Fruit fly (Drosophila melanogaster): Measurements from ENCODE around the gene Saf6.
A peak's percentile ranks its signal among the peaks of the same experiment; 100 is the strongest.

Saf6 gene

DNA sequence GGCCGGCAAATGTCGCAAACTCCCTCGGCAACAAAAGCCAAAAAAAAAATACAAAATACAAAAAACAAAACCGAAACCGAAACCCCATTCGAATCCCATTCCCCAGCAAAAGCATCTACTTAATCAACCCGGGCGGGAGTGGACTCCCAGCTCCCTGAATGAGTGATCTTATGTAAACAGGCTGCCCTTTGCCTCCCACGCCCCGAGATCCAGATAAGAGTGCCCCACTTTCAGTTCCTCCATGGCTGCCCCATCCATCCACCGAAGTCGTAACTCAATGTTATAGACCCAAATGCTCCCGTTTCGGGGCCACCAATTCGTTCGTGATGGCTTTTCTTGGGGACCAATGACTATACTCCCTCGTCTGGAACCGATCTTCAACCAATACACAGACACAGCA is 11.3 kb upstream of the Saf6 start:
- no peak for TF ChIP-seq HLH106 (tag; optimal IDR thresholded peaks at IDR 0.05)
- no peak for TF ChIP-seq foxo (GFP tag; optimal IDR thresholded peaks at IDR 0.05)
- TF ChIP-seq CrebA (GFP tag; optimal IDR thresholded peaks at IDR 0.05; ENCODE audit: borderline replicate concordance), result no peak
- no peak for TF ChIP-seq h (GFP tag; optimal IDR thresholded peaks at IDR 0.05)
- no peak for TF ChIP-seq Rel (GFP tag; optimal IDR thresholded peaks at IDR 0.05)
- TF ChIP-seq Rel (tag; optimal IDR thresholded peaks at IDR 0.05), result no peak
- no peak for TF ChIP-seq CG9705 (GFP tag; optimal IDR thresholded peaks at IDR 0.05)
- TF ChIP-seq Vsx2 (GFP tag; optimal IDR thresholded peaks at IDR 0.05; ENCODE audit: partially characterized antibody), result no peak
- TF ChIP-seq sv (GFP tag; optimal IDR thresholded peaks at IDR 0.05), result no peak
- TF ChIP-seq N (GFP tag; optimal IDR thresholded peaks at IDR 0.05), result no peak
- no peak for TF ChIP-seq Hnf4 (GFP tag; optimal IDR thresholded peaks at IDR 0.05)

DNA sequence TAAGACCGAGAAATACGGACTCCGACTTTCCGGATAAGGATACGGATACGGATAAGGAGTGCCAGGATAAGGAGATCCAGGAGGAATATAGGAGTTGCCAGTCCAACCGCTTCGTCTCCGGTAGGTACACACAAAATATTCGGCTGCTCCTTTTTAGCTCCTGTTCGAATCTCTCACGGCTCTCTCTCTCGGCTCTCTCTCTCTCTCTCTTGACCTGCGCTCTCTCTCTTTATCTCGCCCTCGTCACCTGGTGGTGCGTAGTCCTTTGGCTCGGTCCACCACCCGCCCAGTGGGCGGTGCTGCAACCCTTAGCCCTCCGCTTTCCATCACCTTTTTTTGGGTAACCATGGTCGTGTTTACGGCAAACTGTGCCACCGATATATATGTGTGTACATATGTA is 10.6 kb upstream of the Saf6 start:
- TF ChIP-seq Hnf4 (GFP tag; optimal IDR thresholded peaks at IDR 0.05), result no peak
- peak; percentile 84 for TF ChIP-seq Dif (GFP tag; optimal IDR thresholded peaks at IDR 0.05; ENCODE audit: partially characterized antibody)
- peak; percentile 85 to 90 for TF ChIP-seq dl (GFP tag; optimal IDR thresholded peaks at IDR 0.05; ENCODE audit: insufficient read depth in 1 of 2, partially characterized antibody in 2 of 2)

DNA sequence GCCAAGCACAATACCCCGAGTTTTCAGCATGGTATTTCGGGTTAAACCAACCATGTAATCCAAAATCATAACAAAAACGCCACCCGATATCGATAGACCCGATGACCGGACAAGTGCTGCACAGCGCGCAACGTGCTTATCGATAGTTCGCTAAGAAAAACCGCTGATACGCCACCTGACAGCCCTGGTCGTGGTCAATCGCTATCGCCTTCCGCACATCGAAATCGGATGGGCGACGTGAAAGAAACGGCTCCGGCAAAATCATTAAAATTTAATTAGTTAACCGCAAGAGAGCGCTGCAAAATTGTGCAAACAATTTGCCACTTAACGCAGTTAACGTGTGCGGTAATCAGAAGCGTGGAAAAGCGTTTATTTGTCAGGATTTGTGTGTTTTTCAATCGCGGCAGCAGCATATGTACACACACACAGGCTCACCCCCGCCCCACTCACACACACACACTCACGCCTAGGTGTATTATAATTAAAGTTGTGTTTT is 10.1 kb upstream of the Saf6 start, which contains the start of the genes CG3862 and dock:
TSS of gene CG3862 (minus strand) at position 94 of the 496 bp plus-strand sequence.
TSS of gene dock (plus strand) at position 202 of the 496 bp plus-strand sequence.
- TF ChIP-seq tai (GFP tag; optimal IDR thresholded peaks at IDR 0.05), result no peak
- no peak for TF ChIP-seq Dfd (GFP tag; optimal IDR thresholded peaks at IDR 0.05)
- TF ChIP-seq OdsH (GFP tag; optimal IDR thresholded peaks at IDR 0.05), result peak; percentile 33
- no peak for TF ChIP-seq woc (GFP tag; optimal IDR thresholded peaks at IDR 0.05)
- TF ChIP-seq fru (GFP tag; optimal IDR thresholded peaks at IDR 0.05), result peak; percentile 66
- peak; percentile 18 for TF ChIP-seq N (GFP tag; optimal IDR thresholded peaks at IDR 0.05)
- no peak for TF ChIP-seq pan (optimal IDR thresholded peaks at IDR 0.05)
- no peak for TF ChIP-seq usp (GFP tag; optimal IDR thresholded peaks at IDR 0.05)
- peak in 1 of 2 experiments; percentile 2 for TF ChIP-seq dl (GFP tag; optimal IDR thresholded peaks at IDR 0.05; ENCODE audit: insufficient read depth in 1 of 2, partially characterized antibody in 2 of 2)
- peak; percentile 32 for TF ChIP-seq Jra (GFP tag; optimal IDR thresholded peaks at IDR 0.05)
- peak in 1 of 2 experiments; percentile 73 for TF ChIP-seq foxo (GFP tag; optimal IDR thresholded peaks at IDR 0.05)
- no peak for TF ChIP-seq jim (GFP tag; optimal IDR thresholded peaks at IDR 0.05)
- TF ChIP-seq dsf (GFP tag; optimal IDR thresholded peaks at IDR 0.05; ENCODE audit: borderline replicate concordance), result no peak
- TF ChIP-seq rgr (GFP tag; optimal IDR thresholded peaks at IDR 0.05), result peak; percentile 59
- no peak for TF ChIP-seq Dif (GFP tag; optimal IDR thresholded peaks at IDR 0.05; ENCODE audit: partially characterized antibody)
- no peak for TF ChIP-seq CG32264 (GFP tag; optimal IDR thresholded peaks at IDR 0.05)
- TF ChIP-seq br (GFP tag; optimal IDR thresholded peaks at IDR 0.05), result peak; percentile 61
- TF ChIP-seq HLH106 (tag; optimal IDR thresholded peaks at IDR 0.05), result peak; percentile 17
- no peak for TF ChIP-seq sage (GFP tag; optimal IDR thresholded peaks at IDR 0.05)
- no peak for TF ChIP-seq CrebA (GFP tag; optimal IDR thresholded peaks at IDR 0.05; ENCODE audit: borderline replicate concordance)
- no peak for TF ChIP-seq Vsx2 (GFP tag; optimal IDR thresholded peaks at IDR 0.05; ENCODE audit: partially characterized antibody)
- TF ChIP-seq Mio (GFP tag; optimal IDR thresholded peaks at IDR 0.05), result no peak
- TF ChIP-seq ey (GFP tag; optimal IDR thresholded peaks at IDR 0.05), result peak; percentile 23
- TF ChIP-seq Abd-B (GFP tag; optimal IDR thresholded peaks at IDR 0.05), result no peak
- no peak for TF ChIP-seq brk (GFP tag; optimal IDR thresholded peaks at IDR 0.05)
- TF ChIP-seq Myc (optimal IDR thresholded peaks at IDR 0.05), result peak; percentile 55
- peak; percentile 89 for TF ChIP-seq Hr83 (GFP tag; optimal IDR thresholded peaks at IDR 0.05; ENCODE audit: poor library complexity, severe bottlenecking)
- TF ChIP-seq dmrt93B (GFP tag; optimal IDR thresholded peaks at IDR 0.05), result no peak
- TF ChIP-seq lola (GFP tag; optimal IDR thresholded peaks at IDR 0.05), result no peak
- TF ChIP-seq Sp1 (GFP tag; optimal IDR thresholded peaks at IDR 0.05), result peak; percentile 61
- TF ChIP-seq Hr78 (GFP tag; optimal IDR thresholded peaks at IDR 0.05), result no peak
- no peak for TF ChIP-seq GATAd (GFP tag; optimal IDR thresholded peaks at IDR 0.05)
- TF ChIP-seq Hnf4 (GFP tag; optimal IDR thresholded peaks at IDR 0.05), result peak; percentile 59
- no peak for TF ChIP-seq CG9705 (GFP tag; optimal IDR thresholded peaks at IDR 0.05)
- no peak for TF ChIP-seq Rel (GFP tag; optimal IDR thresholded peaks at IDR 0.05)
- peak; percentile 61 for TF ChIP-seq Rel (tag; optimal IDR thresholded peaks at IDR 0.05)
- TF ChIP-seq psq (GFP tag; optimal IDR thresholded peaks at IDR 0.05), result no peak
- peak; percentile 50 for TF ChIP-seq h (GFP tag; optimal IDR thresholded peaks at IDR 0.05)
- TF ChIP-seq sv (GFP tag; optimal IDR thresholded peaks at IDR 0.05), result peak; percentile 2
